Fruit fly (Drosophila melanogaster) whole organism, embryonic: Measurements from ENCODE around the gene Idi.

Experiments
- Atf6 ChIP-seq: fragments of 200-800 bp; sonication (Bioruptor generic); IDR thresholded peaks from 2 replicates; pipeline ENCODE4 v1.3.6; 2022; ENCODE audit warnings: missing biosample characterization, missing genetic modification characterization
- CG10267 ChIP-seq: fragments of 200-800 bp; sonication (Bioruptor generic); optimal IDR thresholded peaks from 2 replicates; lab custom pipeline; 2018; ENCODE audit warnings: missing biosample characterization, mild to moderate bottlenecking, missing genetic modification characterization, moderate library complexity
- CG10274 ChIP-seq: fragments of 200-800 bp; sonication (Bioruptor generic); optimal IDR thresholded peaks from 3 replicates; lab custom pipeline; 2017; ENCODE audit warnings: missing biosample characterization, mild to moderate bottlenecking, missing genetic modification characterization
- CG10654 ChIP-seq: fragments of 200-800 bp; sonication (Bioruptor generic); optimal IDR thresholded peaks from 2 replicates; lab custom pipeline; 2016; ENCODE audit warnings: missing biosample characterization, missing genetic modification characterization
- CG12071 ChIP-seq: fragments of 200-800 bp; sonication (Bioruptor generic); optimal IDR thresholded peaks from 3 replicates; lab custom pipeline; 2018; ENCODE audit warnings: missing biosample characterization, mild to moderate bottlenecking, missing genetic modification characterization
- CG12104 ChIP-seq: fragments of 200-800 bp; sonication (Bioruptor generic); optimal IDR thresholded peaks from 3 replicates; lab custom pipeline; 2016; ENCODE audit warnings: missing biosample characterization, missing genetic modification characterization
- CG12391 ChIP-seq: fragments of 200-800 bp; sonication (Bioruptor generic); optimal IDR thresholded peaks from 3 replicates; lab custom pipeline; 2018; ENCODE audit warnings: missing biosample characterization, mild to moderate bottlenecking, missing genetic modification characterization, moderate library complexity
- CG14014 ChIP-seq: fragments of 200-800 bp; sonication (Bioruptor generic); IDR thresholded peaks from 2 replicates; pipeline ENCODE4 v1.3.6; 2022; ENCODE audit warnings: missing biosample characterization, missing genetic modification characterization
- CG15011 ChIP-seq: fragments of 200-800 bp; sonication (Bioruptor generic); optimal IDR thresholded peaks from 3 replicates; lab custom pipeline; 2018; ENCODE audit warnings: missing biosample characterization, mild to moderate bottlenecking, missing genetic modification characterization
- CG15073 ChIP-seq: fragments of 200-800 bp; sonication (Bioruptor generic); optimal IDR thresholded peaks from 2 replicates; lab custom pipeline; 2016; ENCODE audit warnings: missing biosample characterization, missing genetic modification characterization
- CG15479 ChIP-seq: fragments of 200-800 bp; sonication (Bioruptor generic); optimal IDR thresholded peaks from 3 replicates; lab custom pipeline; 2019; ENCODE audit warnings: missing biosample characterization, mild to moderate bottlenecking, missing genetic modification characterization, moderate library complexity
- CG1602 ChIP-seq: fragments of 200-800 bp; sonication (Bioruptor generic); optimal IDR thresholded peaks from 3 replicates; lab custom pipeline; 2016; ENCODE audit warnings: missing biosample characterization, missing genetic modification characterization
- CG1603 ChIP-seq: fragments of 200-800 bp; sonication (Bioruptor generic); optimal IDR thresholded peaks from 2 replicates; lab custom pipeline; 2019; ENCODE audit warnings: missing biosample characterization, mild to moderate bottlenecking, missing genetic modification characterization, moderate library complexity
- CG17385 ChIP-seq: fragments of 200-800 bp; sonication (Bioruptor generic); optimal IDR thresholded peaks from 3 replicates; lab custom pipeline; 2018; ENCODE audit warnings: missing biosample characterization, mild to moderate bottlenecking, missing genetic modification characterization
- CG18619 ChIP-seq: fragments of 200-800 bp; sonication (Bioruptor generic); optimal IDR thresholded peaks from 3 replicates; lab custom pipeline; 2017; ENCODE audit warnings: missing biosample characterization, mild to moderate bottlenecking, missing genetic modification characterization
- CG2120 ChIP-seq: fragments of 200-800 bp; sonication (Bioruptor generic); optimal IDR thresholded peaks from 3 replicates; lab custom pipeline; 2016; ENCODE audit warnings: missing biosample characterization, missing genetic modification characterization
- CG30431 ChIP-seq: fragments of 200-800 bp; sonication (Bioruptor generic); optimal IDR thresholded peaks from 2 replicates; lab custom pipeline; 2017; ENCODE audit warnings: missing biosample characterization, missing genetic modification characterization
- CG32532 ChIP-seq: fragments of 200-800 bp; sonication (Bioruptor generic); IDR thresholded peaks from 2 replicates; pipeline ENCODE4 v1.3.6; 2022; ENCODE audit warnings: missing biosample characterization, missing genetic modification characterization
- CG3847 ChIP-seq: fragments of 200-800 bp; sonication (Bioruptor generic); IDR thresholded peaks from 2 replicates; pipeline ENCODE4 v1.3.6; 2022; ENCODE audit warnings: missing biosample characterization, missing genetic modification characterization
- CG6175 ChIP-seq: fragments of 200-800 bp; sonication (Bioruptor generic); IDR thresholded peaks from 3 replicates; pipeline ENCODE4 v1.3.6; 2022; ENCODE audit warnings: missing biosample characterization, missing genetic modification characterization
- CG6689 ChIP-seq: fragments of 200-800 bp; sonication (Bioruptor generic); IDR thresholded peaks from 2 replicates; pipeline ENCODE4 v1.3.6; 2022; ENCODE audit warnings: missing biosample characterization, missing genetic modification characterization
- CG6765 ChIP-seq: fragments of 200-800 bp; sonication (Bioruptor generic); optimal IDR thresholded peaks from 3 replicates; lab custom pipeline; 2017; ENCODE audit warnings: missing biosample characterization, mild to moderate bottlenecking, missing genetic modification characterization
- CG7987 ChIP-seq: fragments of 200-800 bp; sonication (Bioruptor generic); optimal IDR thresholded peaks from 2 replicates; lab custom pipeline; 2018; ENCODE audit warnings: missing biosample characterization, mild to moderate bottlenecking, missing genetic modification characterization, moderate library complexity
- CG8478 ChIP-seq: fragments of >200 bp; optimal IDR thresholded peaks from 2 replicates; lab custom pipeline; 2018
- CG8765 ChIP-seq: fragments of 200-800 bp; sonication (Bioruptor generic); IDR thresholded peaks from 2 replicates; pipeline ENCODE4 v1.3.6; 2022; ENCODE audit warnings: missing biosample characterization, missing genetic modification characterization
- Fer3 ChIP-seq: fragments of 200-800 bp; sonication (Bioruptor generic); optimal IDR thresholded peaks from 2 replicates; lab custom pipeline; 2018; ENCODE audit warnings: missing biosample characterization, mild to moderate bottlenecking, missing genetic modification characterization, moderate library complexity
- MBD-R2 ChIP-seq: fragments of 200-800 bp; sonication (Bioruptor generic); IDR thresholded peaks from 2 replicates; pipeline ENCODE4 v1.3.6; 2022; ENCODE audit warnings: missing biosample characterization, missing genetic modification characterization
- Neu2 ChIP-seq: fragments of 200-800 bp; sonication (Bioruptor generic); optimal IDR thresholded peaks from 3 replicates; lab custom pipeline; 2016; ENCODE audit warnings: missing biosample characterization, missing genetic modification characterization, borderline replicate concordance
- Oaz ChIP-seq: fragments of 200-800 bp; sonication (Bioruptor generic); IDR thresholded peaks from 2 replicates; pipeline ENCODE4 v1.3.6; 2022; ENCODE audit warnings: missing biosample characterization, missing genetic modification characterization
- Opbp ChIP-seq: fragments of 200-800 bp; sonication (Bioruptor generic); IDR thresholded peaks from 3 replicates; pipeline ENCODE4 v1.3.6; 2022; ENCODE audit warnings: missing biosample characterization, missing genetic modification characterization; ENCODE audit not compliant: partially characterized antibody
- Sox102F ChIP-seq: fragments of 200-800 bp; sonication (Bioruptor generic); optimal IDR thresholded peaks from 2 replicates; lab custom pipeline; 2018; ENCODE audit warnings: missing biosample characterization, mild to moderate bottlenecking, missing genetic modification characterization, moderate library complexity
- bcd ChIP-seq: fragments of 200-800 bp; sonication (Bioruptor generic); optimal IDR thresholded peaks from 2 replicates; lab custom pipeline; 2017; ENCODE audit warnings: missing biosample characterization, mild to moderate bottlenecking, missing genetic modification characterization
- cas ChIP-seq: fragments of 200-800 bp; sonication (Bioruptor generic); IDR thresholded peaks from 2 replicates; pipeline ENCODE4 v1.3.6; 2022; ENCODE audit warnings: missing biosample characterization, missing genetic modification characterization
- chm ChIP-seq: fragments of 200-800 bp; sonication (Bioruptor generic); IDR thresholded peaks from 2 replicates; pipeline ENCODE4 v1.3.6; 2022; ENCODE audit warnings: missing biosample characterization, missing genetic modification characterization
- chn ChIP-seq: fragments of 200-800 bp; sonication (Bioruptor generic); optimal IDR thresholded peaks from 2 replicates; lab custom pipeline; 2016; ENCODE audit warnings: missing biosample characterization, missing genetic modification characterization
- crol ChIP-seq: fragments of 200-800 bp; sonication (Bioruptor generic); IDR thresholded peaks from 2 replicates; pipeline ENCODE4 v1.3.6; 2022; ENCODE audit warnings: missing biosample characterization, missing genetic modification characterization
- esg ChIP-seq: fragments of 200-800 bp; sonication (Bioruptor generic); conservative IDR thresholded peaks from 2 replicates; pipeline ENCODE4 v1.3.6; 2022; ENCODE audit warnings: missing biosample characterization, missing genetic modification characterization
- eve ChIP-seq, 2 experiments: fragments of >200 bp; optimal IDR thresholded peaks; 2 replicates each; lab custom pipeline; 2017; ENCODE audit warnings: missing biosample characterization in 2 of 2, missing genetic modification characterization in 2 of 2
- fd96Cb ChIP-seq: fragments of 200-800 bp; sonication (Bioruptor generic); optimal IDR thresholded peaks from 2 replicates; lab custom pipeline; 2018; ENCODE audit warnings: missing biosample characterization, mild to moderate bottlenecking, missing genetic modification characterization, moderate library complexity
- gcm2 ChIP-seq: fragments of 200-800 bp; sonication (Bioruptor generic); optimal IDR thresholded peaks from 2 replicates; lab custom pipeline; 2016; ENCODE audit warnings: missing biosample characterization, missing genetic modification characterization
- gem ChIP-seq: fragments of 200-800 bp; sonication (Bioruptor generic); optimal IDR thresholded peaks from 2 replicates; lab custom pipeline; 2019; ENCODE audit warnings: missing biosample characterization, mild to moderate bottlenecking, missing genetic modification characterization, moderate library complexity
- gro ChIP-seq: fragments of 200-800 bp; sonication (Bioruptor generic); optimal IDR thresholded peaks from 2 replicates; lab custom pipeline; 2016; ENCODE audit warnings: missing biosample characterization, missing genetic modification characterization
- hbn ChIP-seq: fragments of 200-800 bp; sonication (Bioruptor generic); IDR thresholded peaks from 2 replicates; pipeline ENCODE4 v1.3.6; 2022; ENCODE audit warnings: missing biosample characterization, missing genetic modification characterization; ENCODE audit not compliant: partially characterized antibody
- hth ChIP-seq: fragments of >200 bp; optimal IDR thresholded peaks from 2 replicates; lab custom pipeline; 2017; ENCODE audit warnings: inconsistent platforms
- lola ChIP-seq, 3 experiments: fragments of >200 bp in 2 of 3; fragments of 200-800 bp in 1 of 3; sonication (Bioruptor generic) in 1 of 3; optimal IDR thresholded peaks; 2 replicates each; lab custom pipeline; 2017 to 2019; ENCODE audit warnings: missing biosample characterization in 3 of 3, missing genetic modification characterization in 3 of 3, mild to moderate bottlenecking in 1 of 3, moderate library complexity in 1 of 3
- nmo ChIP-seq: fragments of 200-800 bp; sonication (Bioruptor generic); optimal IDR thresholded peaks from 2 replicates; lab custom pipeline; 2018; ENCODE audit warnings: missing biosample characterization, mild to moderate bottlenecking, missing genetic modification characterization, moderate library complexity
- phol ChIP-seq: fragments of 200-800 bp; sonication (Bioruptor generic); optimal IDR thresholded peaks from 3 replicates; lab custom pipeline; 2018; ENCODE audit warnings: missing biosample characterization, mild to moderate bottlenecking, missing genetic modification characterization, moderate library complexity
- row ChIP-seq: fragments of 200-800 bp; sonication (Bioruptor generic); IDR thresholded peaks from 3 replicates; pipeline ENCODE4 v1.3.6; 2022; ENCODE audit warnings: missing biosample characterization, missing genetic modification characterization
- slou ChIP-seq: fragments of 200-800 bp; sonication (Bioruptor generic); optimal IDR thresholded peaks from 3 replicates; lab custom pipeline; 2016; ENCODE audit warnings: missing biosample characterization, missing genetic modification characterization
- so ChIP-seq: fragments of 200-800 bp; sonication (Bioruptor generic); IDR thresholded peaks from 3 replicates; pipeline ENCODE4 v1.3.6; 2022; ENCODE audit warnings: missing biosample characterization, missing genetic modification characterization

Idi gene

dm6 chr3R:21276111-21276510, 6.2 kb downstream of the Idi start, which contains the start of gene CG3301 (continued):
- no peak for TF ChIP-seq CG17385
- peak; percentile 43 for TF ChIP-seq CG10274 (GFP tag; lab: Kevin White, UChicago)
- TF ChIP-seq Fer3 (tag; lab: Kevin White, UChicago): no peak
- no peak for TF ChIP-seq Oaz
- TF ChIP-seq chn: no peak
- no peak for TF ChIP-seq gro
- TF ChIP-seq eve (GFP tag; optimal IDR thresholded peaks at IDR 0.05; lab: Kevin White, UChicago): no peak
- no peak for TF ChIP-seq hbn (GFP tag; lab: Robert Waterston, UW)
- TF ChIP-seq gem (tag; lab: Kevin White, UChicago): peak; percentile 73
- no peak for TF ChIP-seq CG7987 (GFP tag; lab: Kevin White, UChicago)
- TF ChIP-seq CG15073 (GFP tag; lab: Kevin White, UChicago): no peak
- TF ChIP-seq so (GFP tag; lab: Robert Waterston, UW): no peak
- peak; percentile 15; the same call in 1 of the 2 replicates for TF ChIP-seq CG32532 (GFP tag; lab: Robert Waterston, UW)
- no peak for TF ChIP-seq Atf6 (GFP tag; lab: Robert Waterston, UW)
- TF ChIP-seq gcm2 (GFP tag; lab: Kevin White, UChicago): no peak
- TF ChIP-seq hth: no peak
- TF ChIP-seq CG1603 (tag; lab: Kevin White, UChicago): no peak
- TF ChIP-seq CG8765: no peak
- no peak for TF ChIP-seq CG10654
- TF ChIP-seq CG8478: no peak
- no peak for TF ChIP-seq MBD-R2 (GFP tag; lab: Robert Waterston, UW)
- TF ChIP-seq fd96Cb (tag; lab: Kevin White, UChicago): no peak
- TF ChIP-seq, all 482 proteins: peak for 11

dm6 chr3R:21282897-21283296, 13.0 kb downstream of the Idi start, which contains the start of gene CG17298:
TSS of gene CG17298 (plus strand) at chr3R:21283197.
- TF ChIP-seq cas (GFP tag; lab: Robert Waterston, UW): no peak
- TF ChIP-seq CG6765: no peak
- TF ChIP-seq, all 482 proteins: peak for 0

dm6 chr3R:21288462-21288861, 18.5 kb downstream of the Idi start:
- TF ChIP-seq CG10267 (tag; lab: Kevin White, UChicago) (no peak), bcd (GFP tag; lab: Kevin White, UChicago) (peak; percentile 5), CG3847 (GFP tag; lab: Robert Waterston, UW) (no peak), CG12104 (GFP tag; lab: Kevin White, UChicago) (no peak), Neu2 (no peak), row (GFP tag; lab: Robert Waterston, UW) (peak; percentile 35; the same call in 1 of the 3 replicates), CG15011 (GFP tag; lab: Kevin White, UChicago) (no peak), Fer3 (tag; lab: Kevin White, UChicago) (no peak), lola (GFP tag; optimal IDR thresholded peaks at IDR 0.05; lab: Kevin White, UChicago) (no peak), phol (peak; percentile 16), CG15479 (GFP tag; lab: Kevin White, UChicago) (no peak), Sox102F (GFP tag; lab: Kevin White, UChicago) (peak; percentile 23), CG14014 (GFP tag; lab: Robert Waterston, UW) (no peak), CG1602 (GFP tag; lab: Kevin White, UChicago) (no peak), Atf6 (GFP tag; lab: Robert Waterston, UW) (no peak), esg (GFP tag; lab: Robert Waterston, UW) (0 out of 2 replicates have a peak, but pooled peaks have one; percentile 6), crol (GFP tag; lab: Robert Waterston, UW) (no peak), Opbp (no peak), nmo (GFP tag; lab: Kevin White, UChicago) (no peak), CG2120 (GFP tag; lab: Kevin White, UChicago) (peak; percentile 43), CG6689 (GFP tag; lab: Robert Waterston, UW) (peak; percentile 40; the same call in 1 of the 2 replicates), CG6175 (GFP tag; lab: Robert Waterston, UW) (no peak), chm (no peak), slou (GFP tag; lab: Kevin White, UChicago) (no peak), CG30431 (no peak), CG12071 (peak; percentile 6), CG18619 (peak; percentile 4), CG12391 (tag; lab: Kevin White, UChicago) (peak; percentile 1)
